Worm (Caenorhabditis elegans): ENCODE data around the gene Y50D4A.6.

Y50D4A.6 gene

ce11 chrV:1199219-1199889, at the start of gene Y50D4A.6:
Gene Y50D4A.6 (minus strand): TSS chrV:1199269.
- TF ChIP-seq him-1 (tag; optimal IDR thresholded peaks at IDR 0.05): no peak
- no peak for TF ChIP-seq dao-5 (tag; optimal IDR thresholded peaks at IDR 0.05)
- no peak for TF ChIP-seq W03F9.2 (tag; optimal IDR thresholded peaks at IDR 0.05)

ce11 chrV:1244021-1244708, 45.1 kb upstream of the Y50D4A.6 start:
- TF ChIP-seq dao-5 (tag; optimal IDR thresholded peaks at IDR 0.05) (no peak), him-1 (tag; optimal IDR thresholded peaks at IDR 0.05) (no peak), W03F9.2 (tag; optimal IDR thresholded peaks at IDR 0.05) (no peak)

- TF ChIP-seq dao-5 (tag; optimal IDR thresholded peaks at IDR 0.05) (no peak), him-1 (tag; optimal IDR thresholded peaks at IDR 0.05) (no peak), W03F9.2 (tag; optimal IDR thresholded peaks at IDR 0.05) (no peak)
Observed at ce11 chrV:1243011-1243410, 43.9 kb upstream of the Y50D4A.6 start.

- no peak for TF ChIP-seq dao-5 (tag; optimal IDR thresholded peaks at IDR 0.05)
- TF ChIP-seq him-1 (tag; optimal IDR thresholded peaks at IDR 0.05): no peak
- TF ChIP-seq W03F9.2 (tag; optimal IDR thresholded peaks at IDR 0.05): no peak
Observed at ce11 chrV:1242432-1242831, 43.4 kb upstream of the Y50D4A.6 start.

- TF ChIP-seq him-1 (tag; optimal IDR thresholded peaks at IDR 0.05) (no peak), W03F9.2 (tag; optimal IDR thresholded peaks at IDR 0.05) (no peak), dao-5 (tag; optimal IDR thresholded peaks at IDR 0.05) (no peak)
Observed at ce11 chrV:1236333-1237068, 37.4 kb upstream of the Y50D4A.6 start.

- no peak for TF ChIP-seq dao-5 (tag; optimal IDR thresholded peaks at IDR 0.05)
- no peak for TF ChIP-seq W03F9.2 (tag; optimal IDR thresholded peaks at IDR 0.05)
- TF ChIP-seq him-1 (tag; optimal IDR thresholded peaks at IDR 0.05): no peak
Observed at ce11 chrV:1235355-1235754, 36.3 kb upstream of the Y50D4A.6 start, which contains the start of gene madd-2. Gene madd-2 (minus strand): TSS chrV:1235455.

ce11 chrV:1232574-1232973, 33.5 kb upstream of the Y50D4A.6 start:
- TF ChIP-seq W03F9.2 (tag; optimal IDR thresholded peaks at IDR 0.05) (no peak), dao-5 (tag; optimal IDR thresholded peaks at IDR 0.05) (no peak), him-1 (tag; optimal IDR thresholded peaks at IDR 0.05) (no peak)

- TF ChIP-seq him-1 (tag; optimal IDR thresholded peaks at IDR 0.05): no peak
Observed at ce11 chrV:1230540-1230939, 31.5 kb upstream of the Y50D4A.6 start.

- no peak for TF ChIP-seq W03F9.2 (tag; optimal IDR thresholded peaks at IDR 0.05)
- TF ChIP-seq him-1 (tag; optimal IDR thresholded peaks at IDR 0.05): no peak
- no peak for TF ChIP-seq dao-5 (tag; optimal IDR thresholded peaks at IDR 0.05)
Observed at ce11 chrV:1228884-1229662, 30.0 kb upstream of the Y50D4A.6 start.

ce11 chrV:1227756-1228665, 28.9 kb upstream of the Y50D4A.6 start:
- TF ChIP-seq dao-5 (tag; optimal IDR thresholded peaks at IDR 0.05) (no peak), him-1 (tag; optimal IDR thresholded peaks at IDR 0.05) (no peak), W03F9.2 (tag; optimal IDR thresholded peaks at IDR 0.05) (no peak)

ce11 chrV:1226239-1226638, 27.2 kb upstream of the Y50D4A.6 start:
- TF ChIP-seq dao-5 (tag; optimal IDR thresholded peaks at IDR 0.05): no peak
- TF ChIP-seq him-1 (tag; optimal IDR thresholded peaks at IDR 0.05): no peak
- TF ChIP-seq W03F9.2 (tag; optimal IDR thresholded peaks at IDR 0.05): no peak

ce11 chrV:1223559-1223958, 24.5 kb upstream of the Y50D4A.6 start:
- TF ChIP-seq him-1 (tag; optimal IDR thresholded peaks at IDR 0.05): no peak
- TF ChIP-seq W03F9.2 (tag; optimal IDR thresholded peaks at IDR 0.05): no peak
- no peak for TF ChIP-seq dao-5 (tag; optimal IDR thresholded peaks at IDR 0.05)
